Worm (Caenorhabditis elegans): ENCODE measurements around the gene F59B2.14.
A peak's percentile ranks its signal among the peaks of the same experiment; 100 is the strongest.

DNA sequence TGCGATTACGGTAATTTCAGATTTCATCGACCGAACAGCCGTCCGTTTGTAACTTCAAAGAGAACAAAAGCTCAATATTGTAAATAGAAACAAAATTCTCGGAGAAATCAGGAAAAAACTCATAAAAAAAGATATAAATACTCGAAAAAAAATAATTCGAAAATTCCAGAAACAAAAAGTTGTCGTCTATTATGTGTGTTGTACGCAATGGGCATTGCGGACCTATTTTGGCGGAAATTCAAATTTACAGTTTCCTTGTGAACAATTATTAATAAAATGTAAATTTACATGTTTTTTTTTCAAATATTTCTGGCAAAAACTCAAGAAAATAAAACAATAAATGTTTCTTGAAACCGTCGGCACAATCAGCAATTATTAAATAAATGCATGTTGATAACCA is 37.0 kb downstream of the F59B2.14 start:
- TF ChIP-seq xbp-1 (tag; optimal IDR thresholded peaks at IDR 0.05): no peak
- no peak for TF ChIP-seq sox-4 (tag; optimal IDR thresholded peaks at IDR 0.05)
- TF ChIP-seq mdl-1 (tag; optimal IDR thresholded peaks at IDR 0.05): no peak
- TF ChIP-seq ztf-4 (tag; optimal IDR thresholded peaks at IDR 0.05): no peak
- no peak for TF ChIP-seq rnt-1 (tag; optimal IDR thresholded peaks at IDR 0.05)
- no peak for TF ChIP-seq efl-1 (optimal IDR thresholded peaks at IDR 0.05)
- peak in 1 of 2 experiments; percentile 41 for TF ChIP-seq efl-1 (GFP tag; optimal IDR thresholded peaks at IDR 0.05 in 1 of 2)
- TF ChIP-seq nhr-76 (tag; optimal IDR thresholded peaks at IDR 0.05): no peak
